Worm (Caenorhabditis elegans): ENCODE data around the gene R08E5.4.

Gene R08E5.4

ce11 chrV:3759419-3759915 lies 8.9 kb upstream of the R08E5.4 start, which contains the start of gene chk-1:
Gene chk-1 (minus strand): TSS chrV:3759469.
- TF ChIP-seq mls-2 (tag; optimal IDR thresholded peaks at IDR 0.05) (no peak), lin-13 (tag; optimal IDR thresholded peaks at IDR 0.05) (peak; percentile 11), mep-1 (tag; optimal IDR thresholded peaks at IDR 0.05) (peak; percentile 71), nhr-2 (tag; optimal IDR thresholded peaks at IDR 0.05) (no peak), pha-4 (tag; optimal IDR thresholded peaks at IDR 0.05) (peak; percentile 11), M03D4.4 (tag; optimal IDR thresholded peaks at IDR 0.05) (no peak), cnd-1 (tag; optimal IDR thresholded peaks at IDR 0.05) (no peak), ceh-39 (tag; optimal IDR thresholded peaks at IDR 0.05) (peak; percentile 35), lsy-2 (tag; optimal IDR thresholded peaks at IDR 0.05) (peak; percentile 40), tbx-8 (GFP tag; optimal IDR thresholded peaks at IDR 0.05) (no peak), nhr-237 (tag; optimal IDR thresholded peaks at IDR 0.05) (peak; percentile 66), flh-1 (GFP tag; optimal IDR thresholded peaks at IDR 0.05) (no peak)

- TF ChIP-seq sptf-1 (tag; optimal IDR thresholded peaks at IDR 0.05): no peak
- TF ChIP-seq unc-120 (tag; optimal IDR thresholded peaks at IDR 0.05; ENCODE audit: poor library complexity, severe bottlenecking): no peak
- no peak for TF ChIP-seq hlh-1 (tag; optimal IDR thresholded peaks at IDR 0.05)
- TF ChIP-seq ham-2 (GFP tag; optimal IDR thresholded peaks at IDR 0.05): no peak
- TF ChIP-seq ces-1 (GFP tag; optimal IDR thresholded peaks at IDR 0.05): no peak
- TF ChIP-seq unc-39 (tag; optimal IDR thresholded peaks at IDR 0.05): no peak
- no peak for TF ChIP-seq ceh-39 (tag; optimal IDR thresholded peaks at IDR 0.05)
- no peak for TF ChIP-seq ceh-83 (GFP tag; optimal IDR thresholded peaks at IDR 0.05)
- TF ChIP-seq lin-13 (tag; optimal IDR thresholded peaks at IDR 0.05): no peak
- TF ChIP-seq mep-1 (tag; optimal IDR thresholded peaks at IDR 0.05): no peak
- TF ChIP-seq ztf-11 (tag; optimal IDR thresholded peaks at IDR 0.05): no peak
- no peak for TF ChIP-seq cnd-1 (tag; optimal IDR thresholded peaks at IDR 0.05)
- no peak for TF ChIP-seq lin-32 (GFP tag; optimal IDR thresholded peaks at IDR 0.05)
- no peak for TF ChIP-seq ceh-43 (GFP tag; optimal IDR thresholded peaks at IDR 0.05)
- no peak for TF ChIP-seq flh-1 (GFP tag; optimal IDR thresholded peaks at IDR 0.05)
- no peak for TF ChIP-seq nhr-12 (tag; optimal IDR thresholded peaks at IDR 0.05)
- TF ChIP-seq blmp-1 (tag; optimal IDR thresholded peaks at IDR 0.05): no peak
- TF ChIP-seq zip-8 (tag; optimal IDR thresholded peaks at IDR 0.05): no peak
- no peak for TF ChIP-seq nhr-28 (tag; optimal IDR thresholded peaks at IDR 0.05)
Measured at ce11 chrV:3760839-3761238, 7.5 kb upstream of the R08E5.4 start, which contains the start of gene oac-55. Gene oac-55 (plus strand): TSS chrV:3761139.

ce11 chrV:3761829-3762228 lies 6.5 kb upstream of the R08E5.4 start:
- TF ChIP-seq hlh-1 (tag; optimal IDR thresholded peaks at IDR 0.05) (no peak), ceh-39 (tag; optimal IDR thresholded peaks at IDR 0.05) (no peak), zip-8 (tag; optimal IDR thresholded peaks at IDR 0.05) (peak; percentile 14)

DNA sequence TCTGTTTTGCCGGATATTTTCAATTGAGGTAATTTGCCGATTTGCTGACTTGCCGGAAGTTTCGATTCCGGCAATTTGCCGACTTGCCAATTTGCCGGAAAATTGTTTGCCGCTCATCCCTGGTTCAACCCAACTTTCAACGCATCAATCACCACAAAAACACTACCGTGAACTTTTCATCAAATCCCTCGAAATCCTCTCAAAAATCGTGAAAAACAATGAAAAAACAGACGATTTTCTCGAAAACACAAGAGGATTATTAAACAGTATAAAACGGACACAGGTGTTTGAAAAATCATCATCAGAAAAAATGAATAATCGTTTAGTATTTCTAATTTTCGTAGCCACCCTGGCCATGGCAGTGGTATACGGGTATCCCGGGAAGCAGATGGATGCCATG lies 1.5 kb upstream of the R08E5.4 start, which contains the start of gene Y39H10A.1:
Gene Y39H10A.1, plus strand, starts transcription at position 301 of the 400 bp plus-strand sequence.
- TF ChIP-seq zip-8 (tag; optimal IDR thresholded peaks at IDR 0.05) (no peak), lin-32 (GFP tag; optimal IDR thresholded peaks at IDR 0.05) (no peak)

DNA sequence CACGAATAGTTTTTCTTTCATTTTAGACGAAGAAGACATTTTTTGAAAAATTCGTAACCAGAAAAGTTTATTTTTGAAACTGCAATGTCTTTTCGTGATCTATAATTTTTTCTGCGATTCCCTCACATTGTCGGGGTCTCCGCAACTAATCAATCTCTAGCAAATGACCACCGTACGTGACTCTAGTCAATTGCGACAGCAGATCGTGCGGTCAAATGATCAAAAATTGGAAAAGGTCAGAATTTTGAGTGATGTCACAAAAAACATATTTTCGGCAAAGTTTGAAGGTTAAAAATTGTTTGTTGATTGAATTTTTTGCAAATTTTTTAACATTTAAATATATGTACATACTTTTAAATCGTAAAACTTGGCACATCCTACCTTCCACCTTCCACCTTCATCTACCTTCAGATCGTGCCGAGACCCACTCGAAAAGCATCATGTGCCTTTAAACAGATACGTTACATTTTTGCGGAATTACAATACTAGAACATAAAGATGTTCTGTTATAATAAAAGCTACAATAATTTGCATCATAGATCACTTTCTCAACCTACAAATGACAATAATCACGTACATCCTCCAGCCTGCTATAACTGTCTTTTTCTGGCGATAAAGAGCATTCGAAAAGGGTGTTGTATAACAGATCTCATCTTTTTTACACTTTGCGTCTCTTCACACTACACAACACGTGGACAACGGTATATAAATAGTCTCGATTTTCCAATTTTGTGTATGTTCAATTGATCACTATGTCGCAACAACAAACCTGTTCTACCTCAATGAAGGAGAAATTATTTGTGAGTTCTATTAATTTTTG lies 3.3 kb downstream of the R08E5.4 start, which contains the start of the genes R08E5.1 and rips-1:
Gene R08E5.1, minus strand, starts transcription at position 82 of the 820 bp plus-strand sequence.
Gene rips-1, plus strand, starts transcription at position 585 of the 820 bp plus-strand sequence.
- TF ChIP-seq lin-32 (GFP tag; optimal IDR thresholded peaks at IDR 0.05) (no peak), ceh-43 (GFP tag; optimal IDR thresholded peaks at IDR 0.05) (no peak), mls-2 (tag; optimal IDR thresholded peaks at IDR 0.05) (no peak), drap-1 (GFP tag; optimal IDR thresholded peaks at IDR 0.05) (no peak), sem-2 (GFP tag; optimal IDR thresholded peaks at IDR 0.05) (no peak), nhr-2 (tag; optimal IDR thresholded peaks at IDR 0.05) (no peak), blmp-1 (tag; optimal IDR thresholded peaks at IDR 0.05) (no peak), pha-4 (tag; optimal IDR thresholded peaks at IDR 0.05) (no peak), nhr-76 (tag; optimal IDR thresholded peaks at IDR 0.05) (no peak), mab-5 (tag; optimal IDR thresholded peaks at IDR 0.05) (no peak)
